Fruit fly (Drosophila melanogaster): ENCODE data around the gene CG10663.

- TF ChIP-seq Pif1B (GFP tag; optimal IDR thresholded peaks at IDR 0.05) (no peak), CG4496 (GFP tag; IDR thresholded peaks at IDR 0.05) (no peak), CG10348 (GFP tag; IDR thresholded peaks at IDR 0.05) (no peak), gl (tag; optimal IDR thresholded peaks at IDR 0.05) (no peak), D1 (tag; optimal IDR thresholded peaks at IDR 0.05) (no peak), Pif1A (GFP tag; optimal IDR thresholded peaks at IDR 0.05) (no peak)
These were observed 31.3 kb downstream of the CG10663 start for dm6 chr3L:12453529-12453928.

Measured in whole organism, pupa.